Worm (Caenorhabditis elegans): ENCODE results near the gene unc-130.

The unc-130 gene

DNA sequence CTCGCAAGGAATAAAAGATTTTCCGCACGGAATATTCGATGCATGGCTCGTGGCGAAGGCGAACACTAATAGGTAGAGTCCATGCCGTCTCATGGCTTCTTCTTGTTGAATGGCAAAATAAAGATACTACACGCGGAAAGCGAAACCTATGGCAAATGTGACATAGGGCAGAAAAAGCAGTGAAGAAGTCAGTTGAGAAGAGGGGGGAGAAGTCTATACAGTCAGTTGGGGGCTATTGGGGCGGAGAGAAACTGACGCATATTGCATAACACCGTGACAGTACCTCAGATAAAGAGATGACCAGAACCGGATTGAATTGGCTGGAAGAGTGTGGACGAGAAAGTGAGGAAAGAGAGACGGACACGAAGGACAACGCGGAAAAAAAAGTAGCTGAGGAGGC is 34.4 kb upstream of the unc-130 start, which contains the start of gene T06D8.10:
Gene T06D8.10 (minus strand): TSS at position 101 of the 400 bp plus-strand sequence.
- TF ChIP-seq lag-1 (GFP tag; IDR thresholded peaks at IDR 0.05) (no peak), lin-40 (tag; optimal IDR thresholded peaks at IDR 0.05) (no peak), ceh-91 (GFP tag; IDR thresholded peaks at IDR 0.05) (no peak), lin-54 (GFP tag; optimal IDR thresholded peaks at IDR 0.05) (no peak), Y56A3A.18 (GFP tag; IDR thresholded peaks at IDR 0.05) (no peak), dpl-1 (GFP tag; optimal IDR thresholded peaks at IDR 0.05) (no peak), somi-1 (GFP tag; optimal IDR thresholded peaks at IDR 0.05) (no peak)

ce11 chrII:11255536-11255935 is 26.2 kb upstream of the unc-130 start, which contains the start of gene T05B9.2:
Gene T05B9.2, plus strand, starts transcription at chrII:11255836.
- TF ChIP-seq mes-4 (tag; optimal IDR thresholded peaks at IDR 0.05) (no peak), zfh-2 (GFP tag; conservative IDR thresholded peaks at IDR 0.05) (0 out of 2 replicates have a peak, but pooled peaks have one; percentile 17)

- TF ChIP-seq gei-17 (GFP tag; optimal IDR thresholded peaks at IDR 0.05) (no peak), T07F8.4 (tag; optimal IDR thresholded peaks at IDR 0.05) (no peak), ztf-18 (tag; optimal IDR thresholded peaks at IDR 0.05) (no peak), madf-3 (GFP tag; IDR thresholded peaks at IDR 0.05) (0 out of 2 replicates have a peak, but pooled peaks have one; percentile 70), ets-4 (GFP tag; optimal IDR thresholded peaks at IDR 0.05) (no peak), madf-10 (tag; optimal IDR thresholded peaks at IDR 0.05) (no peak), lin-35 (GFP tag; optimal IDR thresholded peaks at IDR 0.05) (no peak), repo-1 (tag; optimal IDR thresholded peaks at IDR 0.05) (no peak), lag-1 (GFP tag; IDR thresholded peaks at IDR 0.05) (no peak), ceh-100 (GFP tag; IDR thresholded peaks at IDR 0.05) (peak; percentile 37; the same call in 1 of the 2 replicates), nhr-120 (GFP tag; IDR thresholded peaks at IDR 0.05) (no peak), Y53F4B.3 (GFP tag; IDR thresholded peaks at IDR 0.05) (no peak), tbp1 (GFP tag; optimal IDR thresholded peaks at IDR 0.05) (peak; percentile 2), fkh-3 (tag; optimal IDR thresholded peaks at IDR 0.05) (no peak), tlf-1 (GFP tag; optimal IDR thresholded peaks at IDR 0.05) (no peak), sdz-38 (tag; optimal IDR thresholded peaks at IDR 0.05) (no peak), rec-8 (tag; optimal IDR thresholded peaks at IDR 0.05) (no peak), nfyb-1 (GFP tag; IDR thresholded peaks at IDR 0.05) (peak; percentile 59; the same call in 1 of the 2 replicates), Y79H2A.3 (GFP tag; conservative IDR thresholded peaks at IDR 0.05) (peak; percentile 62; the same call in 1 of the 2 replicates), cebp-2 (GFP tag; IDR thresholded peaks at IDR 0.05) (no peak), ztf-25 (GFP tag; IDR thresholded peaks at IDR 0.05) (no peak), F52B5.7 (tag; optimal IDR thresholded peaks at IDR 0.05) (peak; percentile 75), F57C9.4 (tag; optimal IDR thresholded peaks at IDR 0.05) (no peak), madf-6 (GFP tag; IDR thresholded peaks at IDR 0.05) (peak; percentile 73), ztf-28 (GFP tag; IDR thresholded peaks at IDR 0.05) (no peak), rcor-1 (GFP tag; IDR thresholded peaks at IDR 0.05) (peak; percentile 39; the same call in 1 of the 2 replicates), dpl-1 (GFP tag; optimal IDR thresholded peaks at IDR 0.05) (no peak), ceh-40 (GFP tag; IDR thresholded peaks at IDR 0.05) (0 out of 2 replicates have a peak, but pooled peaks have one; percentile 37), F49E8.2 (tag; optimal IDR thresholded peaks at IDR 0.05; ENCODE audit: insufficient read depth) (peak; percentile 54), nfya-1 (tag; optimal IDR thresholded peaks at IDR 0.05; ENCODE audit: borderline replicate concordance, insufficient read depth) (no peak), ekl-4 (GFP tag; IDR thresholded peaks at IDR 0.05) (peak; percentile 64), ccch-3 (GFP tag; optimal IDR thresholded peaks at IDR 0.05) (no peak), B0261.1 (tag; optimal IDR thresholded peaks at IDR 0.05) (no peak), ztf-26 (tag; optimal IDR thresholded peaks at IDR 0.05) (no peak), snpc-4 (GFP tag; optimal IDR thresholded peaks at IDR 0.05) (no peak), snpc-4 (tag; optimal IDR thresholded peaks at IDR 0.05) (no peak), F22D6.2 (tag; optimal IDR thresholded peaks at IDR 0.05) (no peak), sptf-2 (GFP tag; optimal IDR thresholded peaks at IDR 0.05) (no peak), unc-62 (GFP tag; optimal IDR thresholded peaks at IDR 0.05) (no peak)
These were observed 22.0 kb upstream of the unc-130 start for ce11 chrII:11259766-11260165.

Measured in whole organism, young adult.